Worm (Caenorhabditis elegans) whole organism, L1 larva: ENCODE measurements around the gene pbs-1.

Experiments
- C04F5.9 ChIP-seq: sonication (generic microtip); optimal IDR thresholded peaks from 2 replicates; lab custom pipeline; 2016; ENCODE audit warnings: missing genetic modification characterization, missing compliant biosample characterization
- F16B12.6 ChIP-seq: fragments of 150-350 bp; optimal IDR thresholded peaks from 2 replicates; lab custom pipeline; 2014; ENCODE audit warnings: missing biosample characterization, missing genetic modification characterization
- alr-1 ChIP-seq: fragments of 200-800 bp; sonication (Bioruptor generic); optimal IDR thresholded peaks from 2 replicates; lab custom pipeline; 2018; ENCODE audit warnings: borderline replicate concordance, mild to moderate bottlenecking, missing genetic modification characterization, missing compliant biosample characterization
- ama-1 ChIP-seq: fragments of 150-350 bp; optimal IDR thresholded peaks from 2 replicates; lab custom pipeline; 2014
- ceh-63 ChIP-seq: fragments of 200-800 bp; sonication (Bioruptor generic); optimal IDR thresholded peaks from 2 replicates; lab custom pipeline; 2018; ENCODE audit warnings: mild to moderate bottlenecking, missing genetic modification characterization, missing compliant biosample characterization
- ceh-8 ChIP-seq: fragments of 200-800 bp; sonication (Bioruptor generic); optimal IDR thresholded peaks from 2 replicates; lab custom pipeline; 2018; ENCODE audit warnings: mild to moderate bottlenecking, missing genetic modification characterization, moderate library complexity, missing compliant biosample characterization
- ceh-90 ChIP-seq: sonication (generic microtip); optimal IDR thresholded peaks from 2 replicates; lab custom pipeline; 2016; ENCODE audit warnings: missing genetic modification characterization, missing compliant biosample characterization
- ces-1 ChIP-seq: fragments of 150-350 bp; optimal IDR thresholded peaks from 2 replicates; lab custom pipeline; 2014; ENCODE audit warnings: missing biosample characterization, missing genetic modification reagents, missing genetic modification characterization
- dsc-1 ChIP-seq: sonication (generic microtip); optimal IDR thresholded peaks from 2 replicates; lab custom pipeline; 2016; ENCODE audit warnings: mild to moderate bottlenecking, missing genetic modification characterization, missing compliant biosample characterization
- egl-13 ChIP-seq: sonication (generic microtip); optimal IDR thresholded peaks from 2 replicates; lab custom pipeline; 2016; ENCODE audit warnings: missing genotype, missing genetic modification reagents, missing genetic modification characterization, missing compliant biosample characterization
- egl-27 ChIP-seq, 2 experiments: fragments of 150-350 bp in 1 of 2; sonication (generic microtip); optimal IDR thresholded peaks; 3 replicates each; lab custom pipeline; 2017 to 2018; ENCODE audit warnings: missing biosample characterization in 2 of 2, missing genetic modification characterization in 2 of 2, missing genetic modification reagents in 2 of 2
- elt-2 ChIP-seq: sonication (generic microtip); optimal IDR thresholded peaks from 2 replicates; lab custom pipeline; 2016; ENCODE audit warnings: missing genetic modification characterization, mild to moderate bottlenecking, inconsistent platforms, missing compliant biosample characterization, missing genetic modification reagents
- ets-5 ChIP-seq: fragments of 200-800 bp; sonication (Bioruptor generic); IDR thresholded peaks from 2 replicates; pipeline ENCODE4 v1.3.6; 2022; ENCODE audit warnings: missing genetic modification characterization, missing compliant biosample characterization
- fkh-10 ChIP-seq: sonication (generic microtip); optimal IDR thresholded peaks from 2 replicates; lab custom pipeline; 2017; ENCODE audit warnings: missing biosample characterization, missing genetic modification reagents, missing genetic modification characterization
- hpl-2 ChIP-seq: fragments of 150-350 bp; optimal IDR thresholded peaks from 2 replicates; lab custom pipeline; 2014; ENCODE audit warnings: missing biosample characterization, missing genetic modification reagents, missing genetic modification characterization
- irx-1 ChIP-seq: sonication (generic microtip); optimal IDR thresholded peaks from 2 replicates; lab custom pipeline; 2016; ENCODE audit warnings: missing genetic modification characterization, missing compliant biosample characterization
- isw-1 ChIP-seq: fragments of 200-800 bp; sonication (Bioruptor generic); IDR thresholded peaks from 2 replicates; pipeline ENCODE4 v1.3.6; 2022; ENCODE audit warnings: missing genetic modification characterization, missing compliant biosample characterization
- lin-35 ChIP-seq, 2 experiments: fragments of 150-350 bp; optimal IDR thresholded peaks; 2 replicates each; lab custom pipeline; 2014; ENCODE audit warnings: missing biosample characterization in 2 of 2, missing genetic modification characterization in 2 of 2, missing genetic modification reagents in 2 of 2
- lin-39 ChIP-seq: fragments of 150-350 bp; optimal IDR thresholded peaks from 2 replicates; lab custom pipeline; 2014; ENCODE audit warnings: missing biosample characterization, missing genetic modification reagents, missing genetic modification characterization
- lir-3 ChIP-seq: sonication (generic microtip); optimal IDR thresholded peaks from 2 replicates; lab custom pipeline; 2016; ENCODE audit warnings: mild to moderate bottlenecking, missing genetic modification characterization, moderate library complexity, missing compliant biosample characterization; ENCODE audit not compliant: poor library complexity
- lsy-2 ChIP-seq, 2 experiments: fragments of 150-350 bp; optimal IDR thresholded peaks; 2 replicates each; lab custom pipeline; 2014; ENCODE audit warnings: missing biosample characterization in 2 of 2, missing genetic modification characterization in 2 of 2
- mab-9 ChIP-seq: fragments of 200-800 bp; sonication (Bioruptor generic); IDR thresholded peaks from 2 replicates; pipeline ENCODE4 v1.3.6; 2022; ENCODE audit warnings: missing genetic modification reagents, missing genetic modification characterization, missing compliant biosample characterization
- mdl-1 ChIP-seq, 2 experiments: fragments of 150-350 bp; optimal IDR thresholded peaks; 2 replicates each; lab custom pipeline; 2014 to 2017; ENCODE audit warnings: missing biosample characterization in 2 of 2, missing genetic modification characterization in 2 of 2, inconsistent platforms in 1 of 2
- mef-2 ChIP-seq: fragments of 150-350 bp; optimal IDR thresholded peaks from 2 replicates; lab custom pipeline; 2014; ENCODE audit warnings: missing biosample characterization, missing genetic modification characterization
- nhr-12 ChIP-seq: sonication (generic microtip); optimal IDR thresholded peaks from 2 replicates; lab custom pipeline; 2017; ENCODE audit warnings: missing biosample characterization, missing genetic modification characterization
- nhr-237 ChIP-seq: fragments of 150-350 bp; optimal IDR thresholded peaks from 2 replicates; lab custom pipeline; 2014; ENCODE audit warnings: missing biosample characterization, missing genetic modification characterization
- nhr-28 ChIP-seq: fragments of 150-350 bp; optimal IDR thresholded peaks from 2 replicates; lab custom pipeline; 2014; ENCODE audit warnings: missing biosample characterization, missing genetic modification characterization
- nhr-47 ChIP-seq: sonication (generic microtip); optimal IDR thresholded peaks from 2 replicates; lab custom pipeline; 2016; ENCODE audit warnings: mild to moderate bottlenecking, missing genetic modification characterization, moderate library complexity, missing compliant biosample characterization
- nhr-77 ChIP-seq: fragments of 150-350 bp; optimal IDR thresholded peaks from 2 replicates; lab custom pipeline; 2014; ENCODE audit warnings: missing biosample characterization, missing genetic modification characterization
- nhr-85 ChIP-seq: sonication (generic microtip); peaks from one replicate; lab custom pipeline; 2016; ENCODE audit warnings: missing genetic modification characterization, inconsistent platforms, missing compliant biosample characterization
- pag-3 ChIP-seq: sonication (generic microtip); optimal IDR thresholded peaks from 2 replicates; lab custom pipeline; 2017; ENCODE audit warnings: missing genetic modification characterization, mild to moderate bottlenecking, missing compliant biosample characterization, antibody characterized with exemption, borderline replicate concordance; ENCODE audit not compliant: insufficient read depth
- pax-3 ChIP-seq: fragments of 200-800 bp; sonication (Bioruptor generic); optimal IDR thresholded peaks from 2 replicates; lab custom pipeline; 2018; ENCODE audit warnings: mild to moderate bottlenecking, missing genetic modification characterization, moderate library complexity, missing compliant biosample characterization
- pqm-1 ChIP-seq: sonication (generic microtip); optimal IDR thresholded peaks from 3 replicates; lab custom pipeline; 2017; ENCODE audit warnings: missing biosample characterization, missing genetic modification characterization
- snpc-4 ChIP-seq: fragments of 150-350 bp; optimal IDR thresholded peaks from 2 replicates; lab custom pipeline; 2014; ENCODE audit warnings: missing biosample characterization, missing genetic modification characterization
- sox-4 ChIP-seq: sonication (generic microtip); optimal IDR thresholded peaks from 2 replicates; lab custom pipeline; 2016; ENCODE audit warnings: missing genetic modification characterization, missing compliant biosample characterization
- sptf-1 ChIP-seq: fragments of 150-350 bp; optimal IDR thresholded peaks from 2 replicates; lab custom pipeline; 2014; ENCODE audit warnings: missing biosample characterization, missing genetic modification characterization
- swsn-7 ChIP-seq: sonication (generic microtip); optimal IDR thresholded peaks from 2 replicates; lab custom pipeline; 2016; ENCODE audit warnings: missing genetic modification characterization, missing compliant biosample characterization
- unc-130 ChIP-seq: fragments of 150-350 bp; optimal IDR thresholded peaks from 2 replicates; lab custom pipeline; 2017; ENCODE audit warnings: missing biosample characterization, missing genetic modification characterization, inconsistent platforms
- unc-30 ChIP-seq: sonication (generic microtip); optimal IDR thresholded peaks from 2 replicates; lab custom pipeline; 2017; ENCODE audit warnings: missing biosample characterization, missing genetic modification characterization
- unc-98 ChIP-seq: fragments of 200-800 bp; sonication (Bioruptor generic); IDR thresholded peaks from 2 replicates; pipeline ENCODE4 v1.3.6; 2022; ENCODE audit warnings: missing genetic modification characterization, missing compliant biosample characterization
- xbp-1 ChIP-seq: sonication (generic microtip); optimal IDR thresholded peaks from 2 replicates; lab custom pipeline; 2016; ENCODE audit warnings: missing genetic modification characterization, missing compliant biosample characterization
- zag-1 ChIP-seq: fragments of 150-350 bp; optimal IDR thresholded peaks from 2 replicates; lab custom pipeline; 2014; ENCODE audit warnings: missing biosample characterization, missing genetic modification characterization
- zip-4 ChIP-seq: fragments of 200-800 bp; sonication (Bioruptor generic); optimal IDR thresholded peaks from 2 replicates; lab custom pipeline; 2018; ENCODE audit warnings: mild to moderate bottlenecking, missing genetic modification characterization, moderate library complexity, missing compliant biosample characterization

pbs-1 gene

ce11 chrIV:1709002-1709401, 543 bp downstream of the pbs-1 start:
- TF ChIP-seq lin-35 (GFP tag; optimal IDR thresholded peaks at IDR 0.05; lab: Kevin White, UChicago) (no peak), ceh-8 (peak; percentile 43)

ce11 chrIV:1708426-1708826, 1.1 kb downstream of the pbs-1 start:
- TF ChIP-seq ama-1 (lab: Kevin White, UChicago) (peak; percentile 1), ceh-90 (tag; lab: Kevin White, UChicago) (no peak), pqm-1 (tag; lab: Kevin White, UChicago) (no peak), nhr-85 (tag; lab: Kevin White, UChicago) (peak; percentile 75), snpc-4 (no peak)
- TF ChIP-seq, all 84 proteins: peak for 2

ce11 chrIV:1707960-1708359, 1.6 kb downstream of the pbs-1 start:
- TF ChIP-seq pax-3 (no peak), nhr-28 (no peak), hpl-2 (GFP tag; lab: Kevin White, UChicago) (no peak), elt-2 (tag; lab: Kevin White, UChicago) (no peak), dsc-1 (no peak)

- TF ChIP-seq sptf-1 (tag; lab: Kevin White, UChicago): no peak
- no peak for TF ChIP-seq ets-5 (GFP tag; lab: Robert Waterston, UW)
- no peak for TF ChIP-seq swsn-7 (tag; lab: Kevin White, UChicago)
- TF ChIP-seq egl-27 (tag; optimal IDR thresholded peaks at IDR 0.05; lab: Kevin White, UChicago): no peak
Measured at ce11 chrIV:1706996-1707395, 2.5 kb downstream of the pbs-1 start, which contains the start of gene K08D12.4. Gene K08D12.4 (plus strand): TSS chrIV:1707296.

- TF ChIP-seq unc-130 (tag; lab: Kevin White, UChicago) (no peak), unc-98 (GFP tag; lab: Robert Waterston, UW) (no peak), lin-39 (tag; lab: Kevin White, UChicago) (no peak), nhr-237 (tag; lab: Kevin White, UChicago) (no peak), alr-1 (no peak), mef-2 (tag; lab: Kevin White, UChicago) (no peak), isw-1 (GFP tag; lab: Robert Waterston, UW) (no peak), nhr-77 (no peak), xbp-1 (tag; lab: Kevin White, UChicago) (no peak), ets-5 (GFP tag; lab: Robert Waterston, UW) (no peak), unc-30 (no peak), pqm-1 (tag; lab: Kevin White, UChicago) (no peak), mdl-1 (tag; optimal IDR thresholded peaks at IDR 0.05; lab: Kevin White, UChicago) (no peak), ces-1 (no peak), sox-4 (tag; lab: Kevin White, UChicago) (no peak), lir-3 (no peak), nhr-12 (tag; lab: Kevin White, UChicago) (no peak)
Measured at ce11 chrIV:1699599-1699998, 9.9 kb downstream of the pbs-1 start, which contains the start of gene bus-2. Gene bus-2 (plus strand): TSS chrIV:1699899.

ce11 chrIV:1691651-1692050, 17.9 kb downstream of the pbs-1 start:
- TF ChIP-seq ceh-63 (GFP tag; lab: Kevin White, UChicago) (peak; percentile 15), mab-9 (no peak), pag-3 (tag; lab: Kevin White, UChicago) (no peak), nhr-47 (tag; lab: Kevin White, UChicago) (no peak), zip-4 (GFP tag; lab: Kevin White, UChicago) (no peak), zag-1 (tag; lab: Kevin White, UChicago) (no peak), irx-1 (tag; lab: Kevin White, UChicago) (no peak), fkh-10 (peak; percentile 56), egl-13 (no peak), lsy-2 (tag; optimal IDR thresholded peaks at IDR 0.05; lab: Kevin White, UChicago) (no peak), F16B12.6 (tag; lab: Kevin White, UChicago) (no peak), isw-1 (GFP tag; lab: Robert Waterston, UW) (no peak), ama-1 (lab: Kevin White, UChicago) (no peak), C04F5.9 (no peak)
